Worm (Caenorhabditis elegans): ENCODE results near the gene cav-1.

DNA sequence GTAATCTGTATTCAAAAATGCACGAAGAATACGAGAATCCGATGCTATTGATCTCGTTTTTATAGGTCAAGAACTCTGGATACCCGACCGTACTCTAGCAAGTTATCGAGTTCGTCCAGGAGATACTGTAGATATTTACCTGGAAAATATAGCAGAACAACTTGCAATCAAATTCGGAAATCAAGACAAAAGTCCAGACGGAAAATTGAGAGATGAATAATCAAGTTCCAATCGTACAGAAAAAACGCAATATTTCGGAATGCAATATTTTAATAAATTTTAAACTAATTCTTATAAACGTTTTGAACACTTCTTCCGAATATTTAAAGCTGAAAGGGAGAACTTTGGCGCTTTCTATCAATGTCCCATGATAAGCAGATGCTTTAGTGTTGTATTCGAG, 33.3 kb upstream of the cav-1 start:
- TF ChIP-seq nhr-67 (tag; optimal IDR thresholded peaks at IDR 0.05), result no peak
- no peak for TF ChIP-seq daf-12 (tag; optimal IDR thresholded peaks at IDR 0.05)
- TF ChIP-seq lin-15B (tag; optimal IDR thresholded peaks at IDR 0.05), result no peak
- no peak for TF ChIP-seq ztf-11 (tag; optimal IDR thresholded peaks at IDR 0.05)
- TF ChIP-seq ceh-9 (tag; optimal IDR thresholded peaks at IDR 0.05), result no peak
- TF ChIP-seq fkh-10 (GFP tag; optimal IDR thresholded peaks at IDR 0.05), result no peak
- TF ChIP-seq snpc-4 (tag; optimal IDR thresholded peaks at IDR 0.05), result no peak
- TF ChIP-seq skn-1 (tag; optimal IDR thresholded peaks at IDR 0.05), result no peak
- no peak for TF ChIP-seq nhr-25 (tag; optimal IDR thresholded peaks at IDR 0.05)
- TF ChIP-seq elt-3 (tag; optimal IDR thresholded peaks at IDR 0.05), result no peak

Measured in whole organism, L3 larva.